Fruit fly (Drosophila melanogaster) whole organism: ENCODE results near the gene CkIIalpha-i3.

Experiments
- CG8478 ChIP-seq: fragments of >200 bp; optimal IDR thresholded peaks from 2 replicates; lab custom pipeline; 2018; ENCODE audit warnings: inconsistent platforms
- Dll ChIP-seq: fragments of >200 bp; optimal IDR thresholded peaks from 2 replicates; lab custom pipeline; 2017
- EcR ChIP-seq, 2 experiments: fragments of >200 bp; optimal IDR thresholded peaks; 2 replicates each; lab custom pipeline; 2017; ENCODE audit warnings: missing biosample characterization in 2 of 2, missing genetic modification characterization in 2 of 2, missing genetic modification reagents in 2 of 2
- pan ChIP-seq: fragments of >200 bp; optimal IDR thresholded peaks from 2 replicates; lab custom pipeline; 2017
- psq ChIP-seq: fragments of >200 bp; optimal IDR thresholded peaks from 2 replicates; lab custom pipeline; 2017
- usp ChIP-seq: fragments of >200 bp; optimal IDR thresholded peaks from 2 replicates; lab custom pipeline; 2017; ENCODE audit warnings: missing biosample characterization, missing genetic modification characterization, mixed read lengths

The CkIIalpha-i3 gene

DNA sequence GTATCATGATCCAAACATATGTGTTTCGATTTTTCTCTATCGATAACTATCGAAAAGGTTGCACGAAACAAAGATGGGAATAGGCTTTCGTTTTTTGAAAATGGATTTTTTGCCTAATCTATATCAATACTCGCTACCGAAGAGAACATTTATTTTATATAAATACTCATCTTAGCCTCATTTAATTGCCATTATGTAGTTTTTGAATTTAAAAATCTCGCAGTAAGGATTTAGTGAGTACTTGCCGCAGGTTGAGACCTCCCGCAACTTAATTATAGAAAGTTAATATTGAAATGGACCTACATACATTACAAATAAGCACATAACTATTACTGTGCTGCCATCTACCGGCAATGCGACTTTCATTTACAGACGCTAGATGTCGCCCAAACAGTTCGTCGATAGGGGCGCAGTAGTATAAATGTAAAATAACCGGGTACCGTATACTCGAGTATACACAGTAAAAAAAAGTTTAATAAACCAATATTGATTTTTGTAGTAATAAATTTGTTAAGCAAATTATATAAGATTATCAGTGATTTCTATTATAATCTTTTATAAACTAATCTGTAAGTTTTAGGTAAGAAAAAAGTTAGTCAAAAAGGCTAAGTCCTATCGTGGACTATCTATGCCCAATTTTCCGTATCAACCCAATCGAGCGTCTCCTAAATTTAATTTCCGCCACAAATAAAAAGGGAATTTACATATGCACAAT lies 1.6 kb upstream of the CkIIalpha-i3 start, which contains the start of gene CG13896:
Gene CG13896, minus strand, starts transcription at position 12 of the 715 bp plus-strand sequence.
- TF ChIP-seq CG8478 (lab: Kevin White, UChicago), result peak; percentile 1
- TF ChIP-seq pan (lab: Kevin White, UChicago), result no peak
- no peak for TF ChIP-seq Dll

DNA sequence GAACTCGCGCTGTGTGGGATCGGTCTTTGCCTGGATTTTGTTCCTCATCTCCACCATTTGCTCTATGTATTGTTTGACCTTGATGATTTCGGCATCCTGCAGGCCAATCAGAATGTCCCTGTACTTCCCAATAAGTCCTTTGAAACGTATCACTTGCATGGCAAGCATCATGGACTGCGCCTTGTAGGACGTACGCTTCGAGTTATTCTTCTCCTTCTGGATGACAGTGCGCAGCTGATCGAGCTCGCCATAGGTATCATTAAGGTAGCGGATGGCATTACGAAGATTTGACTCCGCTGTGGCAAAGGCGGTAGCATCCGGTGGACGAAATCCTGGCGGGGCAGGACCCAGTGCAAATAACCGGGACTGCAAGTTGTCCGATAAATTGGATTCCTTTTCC lies 525 bp downstream of the CkIIalpha-i3 start:
- TF ChIP-seq Dll (no peak), psq (lab: Kevin White, UChicago) (no peak)

DNA sequence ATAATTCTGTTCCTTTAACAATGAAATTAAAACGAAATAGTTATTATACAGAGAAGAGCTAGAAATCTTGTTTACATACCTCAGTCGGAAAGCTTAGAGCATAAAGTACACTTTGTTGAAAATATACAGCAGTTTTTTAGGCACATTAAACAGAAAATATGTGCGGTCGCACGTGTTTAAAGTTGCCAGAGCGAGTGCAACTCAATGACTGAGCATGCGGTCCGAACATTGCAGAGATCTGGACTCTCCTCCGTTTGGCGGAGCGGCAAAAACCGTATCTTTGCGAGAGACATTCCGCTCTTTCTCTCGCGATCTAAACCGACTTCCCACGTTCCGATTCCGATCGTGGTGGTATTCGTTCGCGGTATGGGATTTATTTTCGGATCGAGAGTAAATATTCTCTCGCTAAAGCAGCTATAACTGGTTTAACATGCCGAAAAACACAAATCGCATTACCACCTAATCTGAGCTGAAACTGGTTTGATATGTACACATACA lies 2.4 kb downstream of the CkIIalpha-i3 start, which contains the start of gene CG13895:
Gene CG13895, minus strand, starts transcription at position 214 of the 498 bp plus-strand sequence.
- no peak for TF ChIP-seq psq (lab: Kevin White, UChicago)
- no peak for TF ChIP-seq usp (GFP tag; lab: Kevin White, UChicago)
- TF ChIP-seq Dll, result no peak
- TF ChIP-seq pan (lab: Kevin White, UChicago), result no peak
- no peak for TF ChIP-seq CG8478 (lab: Kevin White, UChicago)
- TF ChIP-seq EcR (GFP tag; optimal IDR thresholded peaks at IDR 0.05; lab: Kevin White, UChicago), result no peak

dm6 chr3L:704661-705543 lies 5.5 kb downstream of the CkIIalpha-i3 start:
- no peak for TF ChIP-seq Dll
- TF ChIP-seq EcR (GFP tag; optimal IDR thresholded peaks at IDR 0.05; lab: Kevin White, UChicago), result no peak
- no peak for TF ChIP-seq pan (lab: Kevin White, UChicago)
- TF ChIP-seq psq (lab: Kevin White, UChicago), result no peak
- TF ChIP-seq CG8478 (lab: Kevin White, UChicago), result no peak
- TF ChIP-seq usp (GFP tag; lab: Kevin White, UChicago), result no peak

DNA sequence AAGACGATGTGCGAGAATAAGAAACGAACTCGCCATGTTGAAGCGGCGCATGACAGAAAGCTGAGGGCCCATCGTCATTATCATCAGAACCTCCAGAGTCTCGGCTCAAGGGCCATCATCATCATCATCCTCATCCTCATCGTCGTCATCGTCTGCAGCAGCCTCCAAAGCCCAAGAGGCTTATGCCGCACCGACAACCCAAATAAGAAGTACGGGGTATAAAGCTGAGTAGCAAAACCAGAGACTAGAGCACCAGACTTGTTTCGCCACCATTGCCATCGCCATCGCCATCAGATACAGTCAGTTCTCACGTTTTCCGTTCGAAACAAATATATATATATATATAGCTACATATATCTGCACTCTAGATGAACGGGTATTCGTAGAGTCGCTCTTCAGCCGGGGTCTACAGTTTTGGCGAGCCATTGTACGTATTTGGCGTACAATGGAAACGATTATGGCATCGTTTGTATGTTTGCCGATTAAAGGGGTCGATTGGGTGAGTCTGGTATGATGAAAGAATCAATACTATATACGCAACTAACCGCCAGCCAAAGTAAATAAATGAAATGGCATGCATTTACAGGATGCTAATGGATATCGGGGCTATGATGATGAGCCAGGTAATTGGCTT lies 7.1 kb downstream of the CkIIalpha-i3 start:
- TF ChIP-seq psq (lab: Kevin White, UChicago) (no peak), Dll (no peak), pan (lab: Kevin White, UChicago) (no peak)

DNA sequence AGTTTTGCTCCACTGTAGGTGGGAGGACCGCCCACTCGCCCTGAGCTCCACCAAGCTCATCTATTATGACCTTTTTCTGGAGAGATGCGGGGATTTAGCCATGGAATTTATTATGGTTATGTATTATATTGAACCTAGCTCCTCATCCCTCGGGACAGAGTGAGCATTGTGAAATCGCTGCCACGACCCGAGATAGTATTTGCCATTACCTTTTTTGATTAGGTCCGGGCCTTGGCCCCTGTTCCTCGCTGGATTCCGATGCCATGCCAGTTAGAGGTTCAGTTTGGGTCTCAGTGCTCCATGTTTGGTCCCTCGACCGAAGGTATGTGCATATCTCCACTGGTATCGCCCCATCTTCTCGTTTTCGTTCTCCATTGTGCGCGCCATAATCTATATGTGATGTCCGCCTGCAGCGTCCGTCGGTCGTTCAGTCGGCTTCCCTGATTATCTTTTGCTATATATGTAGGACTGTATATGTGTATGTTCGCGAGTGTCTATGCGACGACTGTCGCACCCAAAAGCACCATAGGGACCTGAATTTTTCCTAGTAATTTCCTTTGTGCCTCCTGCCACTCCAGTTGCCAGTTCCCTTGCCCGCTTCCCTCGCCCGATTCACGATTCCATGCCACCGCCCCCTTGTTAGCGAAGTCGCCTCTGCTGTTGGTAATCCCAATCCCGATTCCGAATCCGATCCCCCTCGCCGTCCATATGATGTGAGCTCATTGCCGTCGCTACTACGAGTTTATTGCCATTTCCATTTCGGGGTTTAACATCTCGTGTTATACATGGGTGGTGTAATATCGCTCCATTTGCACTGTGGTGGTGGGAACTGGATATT lies 8.4 kb downstream of the CkIIalpha-i3 start:
- TF ChIP-seq Dll (no peak), EcR (GFP tag; optimal IDR thresholded peaks at IDR 0.05; lab: Kevin White, UChicago) (no peak), psq (lab: Kevin White, UChicago) (no peak), pan (lab: Kevin White, UChicago) (no peak), usp (GFP tag; lab: Kevin White, UChicago) (no peak), CG8478 (lab: Kevin White, UChicago) (no peak)

- TF ChIP-seq EcR (GFP tag; optimal IDR thresholded peaks at IDR 0.05; lab: Kevin White, UChicago) (no peak), usp (GFP tag; lab: Kevin White, UChicago) (no peak), Dll (no peak), CG8478 (lab: Kevin White, UChicago) (no peak), pan (lab: Kevin White, UChicago) (no peak), psq (lab: Kevin White, UChicago) (no peak)
Observed at dm6 chr3L:700160-700917, 10.1 kb downstream of the CkIIalpha-i3 start.

- TF ChIP-seq CG8478 (lab: Kevin White, UChicago), result no peak
- no peak for TF ChIP-seq Dll
- no peak for TF ChIP-seq usp (GFP tag; lab: Kevin White, UChicago)
- TF ChIP-seq psq (lab: Kevin White, UChicago), result no peak
- no peak for TF ChIP-seq EcR (GFP tag; optimal IDR thresholded peaks at IDR 0.05; lab: Kevin White, UChicago)
- no peak for TF ChIP-seq pan (lab: Kevin White, UChicago)
Observed at dm6 chr3L:699368-700150, 10.8 kb downstream of the CkIIalpha-i3 start.

DNA sequence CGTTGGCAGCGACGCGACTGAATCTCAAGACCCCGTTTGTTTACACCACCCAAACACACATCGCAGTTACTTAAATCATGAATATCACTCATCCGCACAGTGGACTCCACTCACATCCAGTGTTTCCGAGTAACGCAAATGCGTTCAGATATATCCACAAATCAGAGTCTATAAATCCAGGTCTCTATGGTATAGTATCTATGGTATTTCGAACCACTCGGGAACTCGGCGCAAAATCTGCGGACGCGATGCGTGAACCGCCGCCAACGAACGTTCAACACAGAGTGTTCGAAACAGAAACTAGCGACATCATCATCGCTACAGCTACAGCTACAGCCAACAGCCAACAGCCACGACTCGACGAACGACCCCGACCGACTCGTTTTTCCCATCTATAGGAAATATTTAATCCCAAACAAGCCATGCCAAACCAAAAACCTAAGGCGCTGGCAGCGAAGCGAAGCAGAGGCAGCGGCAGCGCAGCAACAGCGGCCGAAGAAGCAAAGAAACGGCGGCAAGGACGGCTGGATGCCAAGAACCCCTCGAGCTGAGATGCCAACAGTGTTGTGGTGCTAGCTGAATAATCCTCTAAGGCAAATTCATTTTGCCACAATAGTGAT lies 11.5 kb downstream of the CkIIalpha-i3 start, which contains the start of gene CG13894:
Gene CG13894, minus strand, starts transcription at position 397 of the 620 bp plus-strand sequence.
- TF ChIP-seq EcR (GFP tag; optimal IDR thresholded peaks at IDR 0.05; lab: Kevin White, UChicago) (no peak), Dll (no peak), psq (lab: Kevin White, UChicago) (no peak), CG8478 (lab: Kevin White, UChicago) (no peak), usp (GFP tag; lab: Kevin White, UChicago) (no peak), pan (lab: Kevin White, UChicago) (no peak)
